Fruit fly (Drosophila melanogaster): Measurements from ENCODE around the gene sl.

The sl gene

dm6 chrX:16335107-16335642, 14.9 kb upstream of the sl start:
- peak; percentile 77 for TF ChIP-seq Pif1B (GFP tag; optimal IDR thresholded peaks at IDR 0.05)
- TF ChIP-seq D1 (tag; optimal IDR thresholded peaks at IDR 0.05), result no peak
- no peak for TF ChIP-seq CG14655 (GFP tag; optimal IDR thresholded peaks at IDR 0.05)
- peak; percentile 64; the same call in 1 of the 2 replicates for TF ChIP-seq CG12605 (GFP tag; IDR thresholded peaks at IDR 0.05)
- TF ChIP-seq Pif1A (GFP tag; optimal IDR thresholded peaks at IDR 0.05), result peak; percentile 80
- peak; percentile 87 for TF ChIP-seq Ets98B (GFP tag; IDR thresholded peaks at IDR 0.05)
- peak; percentile 86 for TF ChIP-seq fd96Ca (GFP tag; IDR thresholded peaks at IDR 0.05)
- TF ChIP-seq Snoo (tag; optimal IDR thresholded peaks at IDR 0.05), result peak; percentile 67
- peak; percentile 57 for TF ChIP-seq CG8159 (tag; optimal IDR thresholded peaks at IDR 0.05)
- peak; percentile 55 for TF ChIP-seq CG15710 (tag; optimal IDR thresholded peaks at IDR 0.05)
- TF ChIP-seq rn (GFP tag; IDR thresholded peaks at IDR 0.05), result peak; percentile 61
- TF ChIP-seq CG10348 (GFP tag; IDR thresholded peaks at IDR 0.05), result no peak
- TF ChIP-seq CG34367 (tag; optimal IDR thresholded peaks at IDR 0.05), result peak; percentile 46
- TF ChIP-seq CG9948 (tag; optimal IDR thresholded peaks at IDR 0.05), result peak; percentile 33
- TF ChIP-seq CG8301 (tag; optimal IDR thresholded peaks at IDR 0.05), result peak; percentile 49
- peak; percentile 93 for TF ChIP-seq CG4496 (GFP tag; IDR thresholded peaks at IDR 0.05)
- TF ChIP-seq CG13204 (GFP tag; optimal IDR thresholded peaks at IDR 0.05), result no peak
- TF ChIP-seq CG32121 (GFP tag; IDR thresholded peaks at IDR 0.05), result peak; percentile 90
- no peak for TF ChIP-seq gl (tag; optimal IDR thresholded peaks at IDR 0.05)
- TF ChIP-seq EcR (GFP tag; optimal IDR thresholded peaks at IDR 0.05), result no peak
- peak; percentile 62 for TF ChIP-seq CG17806 (tag; optimal IDR thresholded peaks at IDR 0.05)

- TF ChIP-seq D1 (tag; optimal IDR thresholded peaks at IDR 0.05) (no peak), CG14655 (GFP tag; optimal IDR thresholded peaks at IDR 0.05) (no peak), CG32121 (GFP tag; IDR thresholded peaks at IDR 0.05) (peak; percentile 91), CG17806 (tag; optimal IDR thresholded peaks at IDR 0.05) (peak; percentile 91), rn (GFP tag; IDR thresholded peaks at IDR 0.05) (no peak; the same call in 1 of the 2 replicates), CG8159 (tag; optimal IDR thresholded peaks at IDR 0.05) (peak; percentile 93), CG9948 (tag; optimal IDR thresholded peaks at IDR 0.05) (peak; percentile 91), gl (tag; optimal IDR thresholded peaks at IDR 0.05) (peak; percentile 73), CG10348 (GFP tag; IDR thresholded peaks at IDR 0.05) (no peak; the same call in 1 of the 2 replicates), CG8301 (tag; optimal IDR thresholded peaks at IDR 0.05) (peak; percentile 84), CG12605 (GFP tag; IDR thresholded peaks at IDR 0.05) (peak; percentile 87), CG4496 (GFP tag; IDR thresholded peaks at IDR 0.05) (peak; percentile 93), EcR (GFP tag; optimal IDR thresholded peaks at IDR 0.05) (peak; percentile 86), Snoo (tag; optimal IDR thresholded peaks at IDR 0.05) (peak; percentile 86), Pif1A (GFP tag; optimal IDR thresholded peaks at IDR 0.05) (no peak), Ets98B (GFP tag; IDR thresholded peaks at IDR 0.05) (peak; percentile 87; the same call in 1 of the 2 replicates), CG13204 (GFP tag; optimal IDR thresholded peaks at IDR 0.05) (no peak), fd96Ca (GFP tag; IDR thresholded peaks at IDR 0.05) (no peak), CG15710 (tag; optimal IDR thresholded peaks at IDR 0.05) (peak; percentile 90), CG34367 (tag; optimal IDR thresholded peaks at IDR 0.05) (peak; percentile 87), Pif1B (GFP tag; optimal IDR thresholded peaks at IDR 0.05) (peak; percentile 84)
Measured at dm6 chrX:16358670-16359320, 8.7 kb downstream of the sl start, which contains the start of the genes U2af50 and PIG-Q. TSS of gene U2af50 (minus strand) at chrX:16359039. TSS of gene PIG-Q (plus strand) at chrX:16359143.

dm6 chrX:16361306-16361705, 11.2 kb downstream of the sl start, which contains the start of gene nonA:
TSS of gene nonA (plus strand) at chrX:16361569.
- TF ChIP-seq Pif1A (GFP tag; optimal IDR thresholded peaks at IDR 0.05) (peak; percentile 3), Pif1B (GFP tag; optimal IDR thresholded peaks at IDR 0.05) (peak; percentile 20), CG32121 (GFP tag; IDR thresholded peaks at IDR 0.05) (no peak), CG8301 (tag; optimal IDR thresholded peaks at IDR 0.05) (no peak), Ets98B (GFP tag; IDR thresholded peaks at IDR 0.05) (no peak), CG8159 (tag; optimal IDR thresholded peaks at IDR 0.05) (no peak), CG4496 (GFP tag; IDR thresholded peaks at IDR 0.05) (no peak), CG12605 (GFP tag; IDR thresholded peaks at IDR 0.05) (no peak), gl (tag; optimal IDR thresholded peaks at IDR 0.05) (no peak), CG13204 (GFP tag; optimal IDR thresholded peaks at IDR 0.05) (no peak), CG17806 (tag; optimal IDR thresholded peaks at IDR 0.05) (no peak), CG9948 (tag; optimal IDR thresholded peaks at IDR 0.05) (no peak), CG10348 (GFP tag; IDR thresholded peaks at IDR 0.05) (no peak), EcR (GFP tag; optimal IDR thresholded peaks at IDR 0.05) (no peak), rn (GFP tag; IDR thresholded peaks at IDR 0.05) (no peak)

- TF ChIP-seq EcR (GFP tag; optimal IDR thresholded peaks at IDR 0.05) (no peak), CG8159 (tag; optimal IDR thresholded peaks at IDR 0.05) (no peak), CG13204 (GFP tag; optimal IDR thresholded peaks at IDR 0.05) (no peak), CG34367 (tag; optimal IDR thresholded peaks at IDR 0.05) (no peak), Pif1A (GFP tag; optimal IDR thresholded peaks at IDR 0.05) (no peak), rn (GFP tag; IDR thresholded peaks at IDR 0.05) (no peak), CG15710 (tag; optimal IDR thresholded peaks at IDR 0.05) (no peak), CG4496 (GFP tag; IDR thresholded peaks at IDR 0.05) (no peak), CG17806 (tag; optimal IDR thresholded peaks at IDR 0.05) (no peak), Snoo (tag; optimal IDR thresholded peaks at IDR 0.05) (no peak), CG32121 (GFP tag; IDR thresholded peaks at IDR 0.05) (no peak), CG12605 (GFP tag; IDR thresholded peaks at IDR 0.05) (no peak), CG14655 (GFP tag; optimal IDR thresholded peaks at IDR 0.05) (no peak), D1 (tag; optimal IDR thresholded peaks at IDR 0.05) (no peak), fd96Ca (GFP tag; IDR thresholded peaks at IDR 0.05) (no peak)
Measured at dm6 chrX:16368585-16368984, 18.5 kb downstream of the sl start.

- TF ChIP-seq CG17806 (tag; optimal IDR thresholded peaks at IDR 0.05), result peak; percentile 28
- peak; percentile 14 for TF ChIP-seq Pif1B (GFP tag; optimal IDR thresholded peaks at IDR 0.05)
- no peak for TF ChIP-seq gl (tag; optimal IDR thresholded peaks at IDR 0.05)
- TF ChIP-seq D1 (tag; optimal IDR thresholded peaks at IDR 0.05), result peak; percentile 51
- TF ChIP-seq Pif1A (GFP tag; optimal IDR thresholded peaks at IDR 0.05), result no peak
Measured at dm6 chrX:16371923-16372322, 21.8 kb downstream of the sl start.

Data from whole organism, pupa.